Worm (Caenorhabditis elegans): ENCODE results near the gene nhr-92.

ce11 chrIV:1637333-1637732 lies 17.4 kb downstream of the nhr-92 start:
- TF ChIP-seq efl-1 (GFP tag; optimal IDR thresholded peaks at IDR 0.05) (no peak), ama-1 (optimal IDR thresholded peaks at IDR 0.05) (no peak), ama-1 (GFP tag; optimal IDR thresholded peaks at IDR 0.05) (no peak), pbrm-1 (GFP tag; IDR thresholded peaks at IDR 0.05) (peak; percentile 40; the same call in 1 of the 2 replicates), ZK185.1 (tag; optimal IDR thresholded peaks at IDR 0.05; ENCODE audit: poor library complexity, severe bottlenecking) (no peak), snpc-1.3 (tag; optimal IDR thresholded peaks at IDR 0.05; ENCODE audit: insufficient read depth) (no peak), T07F8.4 (tag; optimal IDR thresholded peaks at IDR 0.05) (no peak), unc-62 (GFP tag; optimal IDR thresholded peaks at IDR 0.05) (no peak), akir-1 (GFP tag; optimal IDR thresholded peaks at IDR 0.05) (no peak), snpc-4 (GFP tag; optimal IDR thresholded peaks at IDR 0.05) (no peak), snpc-4 (tag; optimal IDR thresholded peaks at IDR 0.05) (no peak), madf-6 (GFP tag; IDR thresholded peaks at IDR 0.05) (no peak), ceh-91 (GFP tag; IDR thresholded peaks at IDR 0.05) (no peak), lin-40 (tag; optimal IDR thresholded peaks at IDR 0.05) (no peak)

Measured in whole organism, young adult.